Worm (Caenorhabditis elegans): ENCODE measurements around the gene sir-2.2.

The sir-2.2 gene

ce11 chrX:13349230-13350122 lies 21.6 kb downstream of the sir-2.2 start (continued):
- TF ChIP-seq nhr-27 (tag; optimal IDR thresholded peaks at IDR 0.05): peak; percentile 34
- no peak for TF ChIP-seq mcd-1 (GFP tag; IDR thresholded peaks at IDR 0.05)
- TF ChIP-seq him-1 (tag; optimal IDR thresholded peaks at IDR 0.05): no peak
- no peak for TF ChIP-seq cebp-1 (GFP tag; IDR thresholded peaks at IDR 0.05)
- peak; percentile 67 for TF ChIP-seq cebp-1 (tag; optimal IDR thresholded peaks at IDR 0.05)
- TF ChIP-seq attf-5 (GFP tag; optimal IDR thresholded peaks at IDR 0.05): peak; percentile 43
- TF ChIP-seq mes-4 (tag; optimal IDR thresholded peaks at IDR 0.05): no peak
- TF ChIP-seq chd-7 (tag; optimal IDR thresholded peaks at IDR 0.05): peak; percentile 47
- TF ChIP-seq D2030.7 (GFP tag; IDR thresholded peaks at IDR 0.05): no peak
- TF ChIP-seq F23B12.7 (tag; optimal IDR thresholded peaks at IDR 0.05; ENCODE audit: insufficient read depth): no peak
- 0 out of 2 replicates have a peak, but pooled peaks have one; percentile 11 for TF ChIP-seq C06A6.2 (GFP tag; conservative IDR thresholded peaks at IDR 0.05)
- peak; percentile 62 for TF ChIP-seq F22D6.2 (tag; optimal IDR thresholded peaks at IDR 0.05)
- TF ChIP-seq sdz-38 (tag; optimal IDR thresholded peaks at IDR 0.05): no peak
- TF ChIP-seq nhr-120 (GFP tag; IDR thresholded peaks at IDR 0.05): no peak
- no peak for TF ChIP-seq ceh-91 (GFP tag; IDR thresholded peaks at IDR 0.05)
- peak; percentile 83 for TF ChIP-seq nfyb-1 (GFP tag; IDR thresholded peaks at IDR 0.05)
- TF ChIP-seq attf-3 (GFP tag; conservative IDR thresholded peaks at IDR 0.05): no peak
- no peak for TF ChIP-seq ztf-28 (GFP tag; IDR thresholded peaks at IDR 0.05)
- TF ChIP-seq ceh-79 (tag; optimal IDR thresholded peaks at IDR 0.05): no peak
- TF ChIP-seq dpl-1 (GFP tag; optimal IDR thresholded peaks at IDR 0.05): no peak
- TF ChIP-seq rec-8 (tag; optimal IDR thresholded peaks at IDR 0.05): no peak
- no peak for TF ChIP-seq tbx-9 (tag; optimal IDR thresholded peaks at IDR 0.05; ENCODE audit: borderline replicate concordance)
- no peak for TF ChIP-seq egl-18 (GFP tag; IDR thresholded peaks at IDR 0.05)
- TF ChIP-seq B0336.3 (GFP tag; IDR thresholded peaks at IDR 0.05): no peak; the same call in 1 of the 2 replicates
- no peak for TF ChIP-seq pha-4 (tag; optimal IDR thresholded peaks at IDR 0.05)
- no peak for TF ChIP-seq unc-130 (GFP tag; optimal IDR thresholded peaks at IDR 0.05)
- TF ChIP-seq mxl-1 (tag; optimal IDR thresholded peaks at IDR 0.05): no peak
- no peak for TF ChIP-seq tbp1 (GFP tag; optimal IDR thresholded peaks at IDR 0.05)
- peak; percentile 24 for TF ChIP-seq somi-1 (GFP tag; optimal IDR thresholded peaks at IDR 0.05)
- TF ChIP-seq rpc-1 (optimal IDR thresholded peaks at IDR 0.05): no peak
- TF ChIP-seq rpc-1 (tag; optimal IDR thresholded peaks at IDR 0.05): no peak
- TF ChIP-seq aptf-2 (GFP tag; conservative IDR thresholded peaks at IDR 0.05): no peak
- no peak for TF ChIP-seq hlh-26 (GFP tag; conservative IDR thresholded peaks at IDR 0.05)
- no peak for TF ChIP-seq hmg-1.2 (GFP tag; IDR thresholded peaks at IDR 0.05)
- no peak for TF ChIP-seq unc-62 (GFP tag; optimal IDR thresholded peaks at IDR 0.05)
- no peak for TF ChIP-seq Y95B8A.8 (GFP tag; IDR thresholded peaks at IDR 0.05)
- no peak for TF ChIP-seq ztf-25 (GFP tag; IDR thresholded peaks at IDR 0.05)
- TF ChIP-seq nfya-1 (tag; optimal IDR thresholded peaks at IDR 0.05; ENCODE audit: borderline replicate concordance, insufficient read depth): no peak
- no peak for TF ChIP-seq ceh-100 (GFP tag; IDR thresholded peaks at IDR 0.05)
- no peak for TF ChIP-seq attf-6 (GFP tag; IDR thresholded peaks at IDR 0.05)
- TF ChIP-seq Y53G8AR.9 (GFP tag; conservative IDR thresholded peaks at IDR 0.05): peak; percentile 80
- peak; percentile 94 for TF ChIP-seq ama-1 (optimal IDR thresholded peaks at IDR 0.05)
- TF ChIP-seq ama-1 (GFP tag; optimal IDR thresholded peaks at IDR 0.05): no peak
- TF ChIP-seq lin-54 (GFP tag; optimal IDR thresholded peaks at IDR 0.05): peak; percentile 1
- no peak for TF ChIP-seq pbrm-1 (GFP tag; IDR thresholded peaks at IDR 0.05)
- TF ChIP-seq ztf-26 (tag; optimal IDR thresholded peaks at IDR 0.05): peak; percentile 61
- TF ChIP-seq F37B4.10 (GFP tag; IDR thresholded peaks at IDR 0.05): no peak
- peak; percentile 88 for TF ChIP-seq repo-1 (tag; optimal IDR thresholded peaks at IDR 0.05)
- TF ChIP-seq F57C9.4 (tag; optimal IDR thresholded peaks at IDR 0.05): no peak

Measured in whole organism, young adult.